Worm (Caenorhabditis elegans) whole organism, L1 larva: Measurements from ENCODE around the gene lgc-44.

Experiments used
- ceh-63 ChIP-seq: fragments of 200-800 bp; sonication (Bioruptor generic); optimal IDR thresholded peaks from 2 replicates; lab custom pipeline; 2018; ENCODE audit warnings: mild to moderate bottlenecking, missing genetic modification characterization, missing compliant biosample characterization
- isw-1 ChIP-seq: fragments of 200-800 bp; sonication (Bioruptor generic); IDR thresholded peaks from 2 replicates; pipeline ENCODE4 v1.3.6; 2022; ENCODE audit warnings: missing genetic modification characterization, missing compliant biosample characterization
- lin-39 ChIP-seq: fragments of 150-350 bp; optimal IDR thresholded peaks from 2 replicates; lab custom pipeline; 2014; ENCODE audit warnings: missing biosample characterization, missing genetic modification reagents, missing genetic modification characterization
- mdl-1 ChIP-seq, 2 experiments: fragments of 150-350 bp; optimal IDR thresholded peaks; 2 replicates each; lab custom pipeline; 2014 to 2017; ENCODE audit warnings: missing biosample characterization in 2 of 2, missing genetic modification characterization in 2 of 2, inconsistent platforms in 1 of 2
- pqm-1 ChIP-seq: sonication (generic microtip); optimal IDR thresholded peaks from 3 replicates; lab custom pipeline; 2017; ENCODE audit warnings: missing biosample characterization, missing genetic modification characterization
- snpc-4 ChIP-seq: fragments of 150-350 bp; optimal IDR thresholded peaks from 2 replicates; lab custom pipeline; 2014; ENCODE audit warnings: missing biosample characterization, missing genetic modification characterization
- tlp-1 ChIP-seq: fragments of 150-350 bp; optimal IDR thresholded peaks from 2 replicates; lab custom pipeline; 2014; ENCODE audit warnings: missing biosample characterization, missing genetic modification characterization
- unc-62 ChIP-seq: fragments of 150-350 bp; optimal IDR thresholded peaks from 2 replicates; lab custom pipeline; 2014; ENCODE audit warnings: missing biosample characterization, missing genetic modification reagents, missing genetic modification characterization
- ztf-11 ChIP-seq, 2 experiments: sonication (generic microtip); optimal IDR thresholded peaks; 2 replicates each; lab custom pipeline; 2016 to 2017; ENCODE audit warnings: missing genetic modification characterization in 2 of 2, missing biosample characterization in 1 of 2, missing compliant biosample characterization in 1 of 2

DNA sequence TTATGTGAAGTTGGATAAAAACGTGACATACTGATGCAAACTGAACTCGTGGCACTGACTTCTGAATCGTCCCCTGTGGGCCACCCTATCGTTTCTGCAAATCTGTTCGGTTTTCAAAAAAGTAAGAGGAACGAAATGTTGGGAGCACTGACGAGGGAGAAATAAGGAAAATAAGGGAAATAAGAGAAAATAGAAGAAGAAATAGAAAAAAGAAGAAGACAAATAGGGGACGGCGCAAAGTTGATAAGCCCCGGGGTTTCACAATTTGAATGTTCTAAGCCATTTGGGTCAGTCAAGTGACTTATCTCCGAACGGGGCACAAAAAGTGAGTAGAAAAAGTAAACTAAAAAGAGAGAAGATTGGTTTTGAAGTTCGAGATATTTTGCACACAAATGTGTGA lies 23.2 kb upstream of the lgc-44 start, which contains the start of gene W05E10.5:
- no peak for TF ChIP-seq tlp-1 (tag; lab: Kevin White, UChicago)
- no peak for TF ChIP-seq ceh-63 (GFP tag; lab: Kevin White, UChicago)
- no peak for TF ChIP-seq lin-39
- TF ChIP-seq snpc-4 (tag; lab: Kevin White, UChicago), result no peak
- no peak for TF ChIP-seq ztf-11 (tag; optimal IDR thresholded peaks at IDR 0.05; lab: Kevin White, UChicago)
- TF ChIP-seq unc-62, result no peak
- TF ChIP-seq isw-1, result no peak
- no peak for TF ChIP-seq mdl-1 (tag; optimal IDR thresholded peaks at IDR 0.05; lab: Kevin White, UChicago)
- TF ChIP-seq pqm-1, result no peak
